Worm (Caenorhabditis elegans) whole organism, early embryonic: ENCODE results near the gene ethe-1.

Experiments
- B0310.2 ChIP-seq: sonication (generic microtip); optimal IDR thresholded peaks from 2 replicates; lab custom pipeline; 2016; ENCODE audit warnings: mild to moderate bottlenecking, missing genetic modification characterization, missing compliant biosample characterization
- F13C5.2 ChIP-seq: sonication (generic microtip); optimal IDR thresholded peaks from 2 replicates; lab custom pipeline; 2017; ENCODE audit warnings: mild to moderate bottlenecking, missing genetic modification characterization, inconsistent platforms, missing compliant biosample characterization
- aly-1 ChIP-seq: sonication (generic microtip); optimal IDR thresholded peaks from 2 replicates; lab custom pipeline; 2016; ENCODE audit warnings: missing genetic modification characterization, missing compliant biosample characterization
- ama-1 ChIP-seq: fragments of 150-350 bp; optimal IDR thresholded peaks from 2 replicates; lab custom pipeline; 2014
- ceh-13 ChIP-seq: fragments of 200-800 bp; sonication (Bioruptor generic); optimal IDR thresholded peaks from 2 replicates; lab custom pipeline; 2018; ENCODE audit warnings: mild to moderate bottlenecking, missing genetic modification characterization, missing compliant biosample characterization
- ceh-36 ChIP-seq: sonication (generic microtip); optimal IDR thresholded peaks from 2 replicates; lab custom pipeline; 2016; ENCODE audit warnings: missing genetic modification characterization, inconsistent platforms, missing compliant biosample characterization
- ets-7 ChIP-seq: sonication (generic microtip); optimal IDR thresholded peaks from 2 replicates; lab custom pipeline; 2016; ENCODE audit warnings: missing genotype, missing genetic modification characterization, missing compliant biosample characterization
- flt-1 ChIP-seq: fragments of 200-800 bp; sonication (Bioruptor generic); IDR thresholded peaks from 2 replicates; pipeline ENCODE4 v1.3.6; 2022; ENCODE audit warnings: missing genetic modification characterization, missing compliant biosample characterization
- hmbx-1 ChIP-seq: sonication (generic microtip); optimal IDR thresholded peaks from 2 replicates; lab custom pipeline; 2016; ENCODE audit warnings: mild to moderate bottlenecking, missing genetic modification characterization, missing compliant biosample characterization
- hmg-4 ChIP-seq: fragments of 200-800 bp; sonication (Bioruptor generic); optimal IDR thresholded peaks from 2 replicates; lab custom pipeline; 2018; ENCODE audit warnings: mild to moderate bottlenecking, missing genetic modification characterization, missing compliant biosample characterization
- hnd-1 ChIP-seq: sonication (generic microtip); optimal IDR thresholded peaks from 2 replicates; lab custom pipeline; 2016; ENCODE audit warnings: missing genetic modification characterization, missing compliant biosample characterization
- pes-1 ChIP-seq: fragments of 200-800 bp; sonication (Bioruptor generic); IDR thresholded peaks from 2 replicates; pipeline ENCODE4 v1.3.6; 2022; ENCODE audit warnings: missing genetic modification reagents, missing genetic modification characterization, missing compliant biosample characterization
- scrt-1 ChIP-seq: fragments of 200-800 bp; sonication (Bioruptor generic); IDR thresholded peaks from 2 replicates; pipeline ENCODE4 v1.3.6; 2022; ENCODE audit warnings: missing genetic modification characterization, missing compliant biosample characterization
- sea-1 ChIP-seq: fragments of 200-800 bp; sonication (Bioruptor generic); conservative IDR thresholded peaks from 2 replicates; pipeline ENCODE4 v1.3.6; 2022; ENCODE audit warnings: missing genetic modification characterization, missing compliant biosample characterization
- tbx-11 ChIP-seq: fragments of 200-800 bp; sonication (Bioruptor generic); IDR thresholded peaks from 2 replicates; pipeline ENCODE4 v1.3.6; 2022; ENCODE audit warnings: missing genetic modification characterization, missing compliant biosample characterization
- tbx-37 ChIP-seq: fragments of 200-800 bp; sonication (Bioruptor generic); conservative IDR thresholded peaks from 2 replicates; pipeline ENCODE4 v1.3.6; 2022; ENCODE audit warnings: missing genetic modification reagents, missing genetic modification characterization, missing compliant biosample characterization
- tra-4 ChIP-seq: sonication (generic microtip); optimal IDR thresholded peaks from 2 replicates; lab custom pipeline; 2017; ENCODE audit warnings: missing genetic modification characterization, missing compliant biosample characterization

The ethe-1 gene

DNA sequence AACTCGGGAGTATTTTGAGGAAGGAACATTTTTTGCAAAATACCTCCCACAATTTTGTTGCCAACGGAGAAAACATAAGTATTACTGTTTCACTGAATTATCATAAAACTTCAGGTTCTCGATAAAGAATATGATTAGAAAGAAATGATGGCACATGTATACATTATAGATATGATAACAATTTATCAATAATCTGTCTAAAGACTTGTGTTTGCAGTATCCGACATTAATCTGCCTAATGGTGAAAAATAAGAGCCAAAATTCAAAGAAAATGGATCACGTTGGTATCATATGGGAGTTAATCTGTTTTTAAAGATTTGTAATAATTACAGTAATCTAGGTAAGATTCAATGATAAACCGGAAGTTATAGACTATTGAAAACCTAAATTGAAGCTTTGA is 12.1 kb upstream of the ethe-1 start:
- TF ChIP-seq F13C5.2 (tag; lab: Kevin White, UChicago) (no peak), pes-1 (GFP tag; lab: Robert Waterston, UW) (no peak), ceh-36 (tag; lab: Kevin White, UChicago) (no peak), sea-1 (GFP tag; lab: Robert Waterston, UW) (no peak), hmg-4 (GFP tag; lab: Kevin White, UChicago) (no peak), tbx-37 (GFP tag; lab: Robert Waterston, UW) (no peak), ceh-13 (GFP tag; lab: Kevin White, UChicago) (no peak), B0310.2 (tag; lab: Kevin White, UChicago) (no peak), tbx-11 (GFP tag; lab: Robert Waterston, UW) (no peak), scrt-1 (no peak), flt-1 (GFP tag; lab: Robert Waterston, UW) (no peak), ets-7 (no peak), hmbx-1 (tag; lab: Kevin White, UChicago) (no peak), aly-1 (tag; lab: Kevin White, UChicago) (no peak), ama-1 (lab: Kevin White, UChicago) (no peak), hnd-1 (no peak), tra-4 (tag; lab: Kevin White, UChicago) (no peak)

DNA sequence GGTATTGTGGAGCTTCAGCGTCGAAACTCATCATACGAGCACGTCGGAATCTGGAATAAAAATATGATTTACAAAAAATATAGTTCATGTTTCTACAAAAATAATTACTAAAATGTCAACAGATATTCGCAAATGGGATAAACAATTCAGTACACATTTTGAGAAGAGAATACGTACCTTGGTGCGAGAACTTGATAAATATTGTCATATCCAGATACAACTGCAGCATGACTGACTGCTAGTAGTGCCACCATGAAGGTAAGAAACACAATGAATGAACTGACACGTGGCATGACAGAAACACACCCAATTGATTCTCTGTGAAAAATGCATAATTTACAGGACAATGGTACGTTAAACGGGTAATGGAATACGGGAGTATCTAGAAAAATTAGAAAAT is 10.0 kb upstream of the ethe-1 start, which contains the start of gene nlp-35:
Gene nlp-35 (minus strand): TSS at position 319 of the 400 bp plus-strand sequence.
- TF ChIP-seq hnd-1 (no peak), pes-1 (GFP tag; lab: Robert Waterston, UW) (no peak), ceh-36 (tag; lab: Kevin White, UChicago) (no peak), aly-1 (tag; lab: Kevin White, UChicago) (no peak), tbx-11 (GFP tag; lab: Robert Waterston, UW) (no peak), F13C5.2 (tag; lab: Kevin White, UChicago) (no peak), tra-4 (tag; lab: Kevin White, UChicago) (no peak), flt-1 (GFP tag; lab: Robert Waterston, UW) (no peak), hmbx-1 (tag; lab: Kevin White, UChicago) (no peak), ceh-13 (GFP tag; lab: Kevin White, UChicago) (no peak), B0310.2 (tag; lab: Kevin White, UChicago) (no peak), scrt-1 (no peak), hmg-4 (GFP tag; lab: Kevin White, UChicago) (no peak), tbx-37 (GFP tag; lab: Robert Waterston, UW) (no peak), ets-7 (no peak), sea-1 (GFP tag; lab: Robert Waterston, UW) (no peak), ama-1 (lab: Kevin White, UChicago) (no peak)

DNA sequence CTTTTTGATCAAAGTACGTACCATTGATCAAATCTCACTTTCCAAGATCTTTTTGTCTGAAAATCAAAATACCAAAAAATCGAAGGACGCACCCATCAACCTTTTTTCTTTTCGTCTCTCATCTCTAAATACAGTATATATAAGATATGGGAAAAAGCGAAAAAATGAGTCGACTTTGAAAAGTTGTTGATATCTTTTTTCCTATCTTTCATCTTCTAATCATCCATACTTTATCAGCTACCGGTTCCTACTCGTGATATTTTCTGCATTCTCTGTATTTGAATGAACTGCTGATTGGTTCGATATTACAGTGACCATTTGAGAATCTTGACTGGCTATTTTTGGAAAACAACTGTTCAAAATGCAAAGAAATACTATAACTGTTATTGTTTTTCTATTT is 8.3 kb upstream of the ethe-1 start, which contains the start of gene C33A12.19:
Gene C33A12.19 (plus strand): TSS at position 169 of the 400 bp plus-strand sequence.
- TF ChIP-seq ama-1 (lab: Kevin White, UChicago) (no peak), tra-4 (tag; lab: Kevin White, UChicago) (no peak), tbx-11 (GFP tag; lab: Robert Waterston, UW) (no peak), B0310.2 (tag; lab: Kevin White, UChicago) (no peak), hmg-4 (GFP tag; lab: Kevin White, UChicago) (no peak)

DNA sequence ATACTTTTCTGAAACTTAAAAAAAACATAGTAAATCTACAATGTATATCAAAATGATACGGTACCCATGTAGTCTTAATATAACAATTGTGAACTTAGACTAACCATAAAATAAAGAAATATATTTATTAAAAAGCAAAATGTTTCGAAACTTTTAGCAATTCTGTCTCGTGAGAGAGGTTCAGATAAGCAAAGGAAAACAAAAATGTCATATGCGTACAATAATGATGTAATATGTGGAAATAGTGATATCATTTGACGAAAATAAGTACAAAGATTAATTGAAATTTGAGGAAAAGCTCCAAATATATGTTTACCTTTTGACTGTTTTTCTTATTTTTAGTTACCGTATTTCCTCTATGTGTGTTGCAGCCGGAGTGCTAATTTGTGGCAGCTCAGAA is 5.6 kb upstream of the ethe-1 start:
- no peak for TF ChIP-seq tbx-11 (GFP tag; lab: Robert Waterston, UW)
- no peak for TF ChIP-seq hmg-4 (GFP tag; lab: Kevin White, UChicago)
- no peak for TF ChIP-seq tra-4 (tag; lab: Kevin White, UChicago)
- no peak for TF ChIP-seq aly-1 (tag; lab: Kevin White, UChicago)
- TF ChIP-seq B0310.2 (tag; lab: Kevin White, UChicago): no peak
- no peak for TF ChIP-seq ets-7
- TF ChIP-seq F13C5.2 (tag; lab: Kevin White, UChicago): no peak
- TF ChIP-seq ceh-36 (tag; lab: Kevin White, UChicago): no peak

DNA sequence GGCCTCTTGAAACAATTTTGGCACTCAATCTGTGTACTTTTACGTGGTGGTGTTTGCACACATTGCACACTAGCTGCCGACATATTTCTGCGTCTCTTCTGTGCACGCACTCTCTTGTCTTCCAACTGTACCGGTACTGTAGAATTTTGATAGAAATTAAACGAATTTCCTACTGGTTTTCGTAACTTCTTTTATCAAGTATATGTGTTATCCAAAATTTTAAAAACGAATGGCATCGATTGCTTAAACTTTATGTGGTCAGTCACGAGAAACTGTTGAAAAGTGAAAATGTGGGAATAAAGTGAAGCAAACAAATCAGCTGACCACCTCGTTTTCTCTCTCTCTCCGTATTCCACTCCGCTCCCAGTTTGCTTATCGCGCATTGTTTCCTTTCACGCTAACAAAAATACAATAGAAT is 4.8 kb upstream of the ethe-1 start:
- no peak for TF ChIP-seq hnd-1
- no peak for TF ChIP-seq B0310.2 (tag; lab: Kevin White, UChicago)
- no peak for TF ChIP-seq tbx-11 (GFP tag; lab: Robert Waterston, UW)

DNA sequence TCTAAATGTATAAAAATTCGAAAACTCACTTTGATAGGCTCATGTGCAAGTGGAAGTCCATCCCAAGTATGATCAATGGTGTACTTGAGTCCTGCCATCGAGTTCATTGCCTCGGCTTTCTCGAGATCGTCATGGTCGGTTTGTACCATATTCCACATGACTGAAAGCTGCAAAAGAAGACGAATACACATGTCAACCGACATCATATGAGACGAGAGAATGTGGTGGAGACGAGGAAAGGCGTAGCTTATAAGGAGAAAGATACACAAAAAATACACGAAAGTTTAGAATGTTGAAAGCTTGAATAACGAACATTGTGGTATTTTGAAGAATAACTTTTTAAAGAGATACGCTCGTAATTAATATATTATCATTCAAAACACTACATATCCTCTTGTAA is 4.3 kb upstream of the ethe-1 start, which contains the start of gene C33A12.3:
Gene C33A12.3 (minus strand): TSS at position 167 of the 400 bp plus-strand sequence.
- TF ChIP-seq ama-1 (lab: Kevin White, UChicago) (no peak), ets-7 (no peak), sea-1 (GFP tag; lab: Robert Waterston, UW) (no peak), pes-1 (GFP tag; lab: Robert Waterston, UW) (no peak), flt-1 (GFP tag; lab: Robert Waterston, UW) (no peak), ceh-36 (tag; lab: Kevin White, UChicago) (no peak)

DNA sequence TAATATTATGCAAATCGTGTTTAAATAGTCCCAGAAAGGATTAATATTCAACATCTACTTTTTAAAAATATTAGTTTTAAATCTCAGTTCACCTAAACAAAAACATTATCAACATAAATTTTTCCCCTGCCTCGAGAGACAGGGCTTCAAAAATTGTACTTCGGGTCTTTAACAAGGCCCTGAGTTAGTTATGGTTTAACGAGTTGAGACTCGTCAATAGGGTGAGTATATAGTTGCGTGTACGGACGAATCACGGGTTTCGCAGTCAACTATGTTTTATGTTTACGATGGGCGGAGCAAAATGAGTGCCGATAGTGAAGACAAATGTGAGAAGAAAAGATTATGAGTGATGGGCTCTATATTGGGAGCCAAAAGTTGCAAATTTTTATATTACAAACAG is 3.1 kb upstream of the ethe-1 start:
- TF ChIP-seq scrt-1 (no peak), ceh-36 (tag; lab: Kevin White, UChicago) (no peak), aly-1 (tag; lab: Kevin White, UChicago) (no peak), tra-4 (tag; lab: Kevin White, UChicago) (no peak), hmg-4 (GFP tag; lab: Kevin White, UChicago) (no peak), hmbx-1 (tag; lab: Kevin White, UChicago) (no peak), tbx-11 (GFP tag; lab: Robert Waterston, UW) (no peak), ets-7 (no peak), flt-1 (GFP tag; lab: Robert Waterston, UW) (no peak), pes-1 (GFP tag; lab: Robert Waterston, UW) (no peak), sea-1 (GFP tag; lab: Robert Waterston, UW) (no peak), B0310.2 (tag; lab: Kevin White, UChicago) (no peak), ceh-13 (GFP tag; lab: Kevin White, UChicago) (no peak), tbx-37 (GFP tag; lab: Robert Waterston, UW) (no peak), hnd-1 (no peak), F13C5.2 (tag; lab: Kevin White, UChicago) (no peak)
